Worm (Caenorhabditis elegans) whole organism, L4/young adult: Measurements from ENCODE around the gene srt-48.

Experiments used
- W03F9.2 ChIP-seq: fragments of 150-350 bp; optimal IDR thresholded peaks from 2 replicates; lab custom pipeline; 2014; ENCODE audit warnings: missing biosample characterization, missing genetic modification characterization
- dao-5 ChIP-seq: sonication (generic microtip); optimal IDR thresholded peaks from 2 replicates; lab custom pipeline; 2016; ENCODE audit warnings: missing genotype, missing genetic modification characterization, moderate library complexity, missing compliant biosample characterization
- him-1 ChIP-seq: sonication (generic microtip); optimal IDR thresholded peaks from 2 replicates; lab custom pipeline; 2016; ENCODE audit warnings: missing genotype, missing genetic modification reagents, missing genetic modification characterization, missing compliant biosample characterization

- no peak for TF ChIP-seq W03F9.2 (tag; lab: Kevin White, UChicago)
- no peak for TF ChIP-seq dao-5 (tag; lab: Kevin White, UChicago)
- TF ChIP-seq him-1 (tag; lab: Kevin White, UChicago) = no peak
These were observed 26.4 kb downstream of the srt-48 start for ce11 chrIV:15042159-15042936.
